Worm (Caenorhabditis elegans) whole organism, late embryonic: ENCODE data around the gene C08E8.11.

ENCODE experiments used
- T23F11.4 ChIP-seq: fragments of 200-800 bp; sonication (Bioruptor generic); optimal IDR thresholded peaks from 2 replicates; lab custom pipeline; 2018; ENCODE audit warnings: mild to moderate bottlenecking, missing genetic modification characterization, missing compliant biosample characterization
- Y22D7AL.16 ChIP-seq: sonication (generic microtip); optimal IDR thresholded peaks from 2 replicates; lab custom pipeline; 2016; ENCODE audit warnings: missing genetic modification characterization, missing compliant biosample characterization
- ceh-9 ChIP-seq: sonication (generic microtip); optimal IDR thresholded peaks from 2 replicates; lab custom pipeline; 2016; ENCODE audit warnings: mild to moderate bottlenecking, missing genetic modification characterization, inconsistent platforms, missing compliant biosample characterization
- dve-1 ChIP-seq: sonication (generic microtip); optimal IDR thresholded peaks from 2 replicates; lab custom pipeline; 2017; ENCODE audit warnings: antibody characterized with exemption, mild to moderate bottlenecking, missing genetic modification characterization, missing compliant biosample characterization
- hlh-13 ChIP-seq: fragments of 200-800 bp; sonication (Bioruptor generic); optimal IDR thresholded peaks from 2 replicates; lab custom pipeline; 2018; ENCODE audit warnings: mild to moderate bottlenecking, missing genetic modification characterization, missing compliant biosample characterization
- nhr-232 ChIP-seq: sonication (generic microtip); optimal IDR thresholded peaks from 2 replicates; lab custom pipeline; 2016; ENCODE audit warnings: missing genetic modification characterization, missing compliant biosample characterization
- pax-1 ChIP-seq: fragments of 150-350 bp; optimal IDR thresholded peaks from 2 replicates; lab custom pipeline; 2014; ENCODE audit warnings: missing biosample characterization, missing genetic modification characterization
- pqm-1 ChIP-seq: sonication (generic microtip); optimal IDR thresholded peaks from 2 replicates; lab custom pipeline; 2016; ENCODE audit warnings: missing genetic modification characterization, missing compliant biosample characterization
- pros-1 ChIP-seq: fragments of 150-350 bp; optimal IDR thresholded peaks from 2 replicates; lab custom pipeline; 2014; ENCODE audit warnings: missing biosample characterization, missing genetic modification reagents, missing genetic modification characterization
- sox-4 ChIP-seq: sonication (generic microtip); optimal IDR thresholded peaks from 2 replicates; lab custom pipeline; 2017; ENCODE audit warnings: mild to moderate bottlenecking, missing genetic modification characterization, inconsistent platforms, missing compliant biosample characterization
- syd-9 ChIP-seq: sonication (generic microtip); optimal IDR thresholded peaks from 2 replicates; lab custom pipeline; 2016; ENCODE audit warnings: mild to moderate bottlenecking, missing genetic modification characterization, moderate library complexity, missing compliant biosample characterization
- ttx-3 ChIP-seq: sonication (generic microtip); optimal IDR thresholded peaks from 2 replicates; lab custom pipeline; 2016; ENCODE audit warnings: missing genetic modification reagents, missing genetic modification characterization, missing compliant biosample characterization
- unc-55 ChIP-seq: sonication (generic microtip); optimal IDR thresholded peaks from 2 replicates; lab custom pipeline; 2017; ENCODE audit warnings: missing biosample characterization, missing genetic modification reagents, missing genetic modification characterization
- zip-5 ChIP-seq: sonication (generic microtip); optimal IDR thresholded peaks from 2 replicates; lab custom pipeline; 2016; ENCODE audit warnings: missing genetic modification characterization, missing compliant biosample characterization

DNA sequence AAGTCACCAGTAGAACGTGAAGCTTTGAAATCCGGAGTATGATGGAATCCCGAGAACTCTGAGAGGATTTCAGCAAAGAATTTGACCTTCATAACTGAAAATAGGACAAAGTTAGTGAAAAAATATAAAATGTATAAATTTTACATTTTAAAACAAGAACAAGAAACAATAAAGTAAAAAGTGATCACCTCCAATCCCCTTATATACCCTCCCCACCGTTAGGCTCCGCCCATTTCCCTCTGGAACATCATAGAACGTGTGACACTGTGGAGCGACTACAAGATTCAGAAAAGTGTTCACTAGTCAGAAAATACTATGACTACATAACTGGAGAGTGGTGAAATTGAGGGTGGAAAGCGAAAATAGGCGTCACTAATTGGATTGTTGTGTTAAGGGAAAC, 19.7 kb upstream of the C08E8.11 start, which contains the start of gene B0462.4:
- no peak for TF ChIP-seq syd-9 (tag; lab: Kevin White, UChicago)
- no peak for TF ChIP-seq hlh-13 (GFP tag; lab: Kevin White, UChicago)
- no peak for TF ChIP-seq sox-4
- TF ChIP-seq dve-1 (tag; lab: Kevin White, UChicago) = no peak
- no peak for TF ChIP-seq pros-1 (tag; lab: Kevin White, UChicago)
- no peak for TF ChIP-seq ttx-3 (tag; lab: Kevin White, UChicago)
- TF ChIP-seq pax-1 = no peak
- TF ChIP-seq unc-55 (GFP tag; lab: Kevin White, UChicago) = no peak
- TF ChIP-seq ceh-9 (tag; lab: Kevin White, UChicago) = no peak
- TF ChIP-seq nhr-232 (tag; lab: Kevin White, UChicago) = no peak
- TF ChIP-seq T23F11.4 = no peak
- TF ChIP-seq zip-5 (tag; lab: Kevin White, UChicago) = no peak
- TF ChIP-seq Y22D7AL.16 (tag; lab: Kevin White, UChicago) = no peak
- no peak for TF ChIP-seq pqm-1 (tag; lab: Kevin White, UChicago)
